Fruit fly (Drosophila melanogaster): ENCODE measurements around the gene dpr20.

dpr20 gene

DNA sequence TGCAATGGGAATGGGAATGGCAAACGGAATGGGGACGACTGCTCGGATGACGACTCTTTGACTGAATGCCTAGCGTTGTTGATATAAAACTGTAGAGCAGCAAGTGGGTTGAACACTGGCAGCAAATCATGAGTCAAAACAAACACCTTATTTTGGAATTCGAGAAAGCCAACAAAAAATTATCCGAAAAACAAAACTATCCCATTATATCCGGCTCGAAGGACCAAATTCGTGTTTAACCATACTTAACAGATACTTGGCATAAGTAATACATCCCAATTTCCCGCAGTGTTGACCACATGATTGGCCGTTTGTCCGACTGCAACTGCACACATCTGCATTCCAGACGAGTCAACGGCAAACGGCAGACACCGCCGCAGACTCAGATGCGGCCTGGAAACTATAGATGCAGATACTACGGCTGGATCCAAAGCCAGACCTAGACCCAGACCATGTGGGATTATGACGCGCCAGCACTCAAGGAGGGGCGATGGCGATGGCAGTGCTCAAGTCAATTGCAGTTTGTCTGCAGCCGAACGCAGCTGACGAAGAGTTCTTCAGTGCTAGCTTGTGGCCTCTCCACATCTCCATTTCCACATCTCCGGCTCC is 43.7 kb downstream of the dpr20 start:
- peak; percentile 96 for TF ChIP-seq CG32121 (GFP tag; IDR thresholded peaks at IDR 0.05)
- TF ChIP-seq CG17806 (tag; optimal IDR thresholded peaks at IDR 0.05): peak; percentile 93
- peak; percentile 96 for TF ChIP-seq CG14655 (GFP tag; optimal IDR thresholded peaks at IDR 0.05)
- peak; percentile 77 for TF ChIP-seq D1 (tag; optimal IDR thresholded peaks at IDR 0.05)
- peak; percentile 91 for TF ChIP-seq CG34367 (tag; optimal IDR thresholded peaks at IDR 0.05)
- TF ChIP-seq Pif1A (GFP tag; optimal IDR thresholded peaks at IDR 0.05): peak; percentile 90
- peak; percentile 32 for TF ChIP-seq EcR (GFP tag; optimal IDR thresholded peaks at IDR 0.05)
- TF ChIP-seq Snoo (tag; optimal IDR thresholded peaks at IDR 0.05): no peak
- TF ChIP-seq rn (GFP tag; IDR thresholded peaks at IDR 0.05): peak; percentile 92
- peak; percentile 58; the same call in 1 of the 2 replicates for TF ChIP-seq CG10348 (GFP tag; IDR thresholded peaks at IDR 0.05)
- peak; percentile 41 for TF ChIP-seq CG13204 (GFP tag; optimal IDR thresholded peaks at IDR 0.05)
- peak; percentile 98 for TF ChIP-seq fd96Ca (GFP tag; IDR thresholded peaks at IDR 0.05)
- TF ChIP-seq CG4496 (GFP tag; IDR thresholded peaks at IDR 0.05): peak; percentile 97
- TF ChIP-seq gl (tag; optimal IDR thresholded peaks at IDR 0.05): peak; percentile 87
- TF ChIP-seq Ets98B (GFP tag; IDR thresholded peaks at IDR 0.05): peak; percentile 97
- TF ChIP-seq CG8159 (tag; optimal IDR thresholded peaks at IDR 0.05): peak; percentile 90
- peak; percentile 96 for TF ChIP-seq CG8301 (tag; optimal IDR thresholded peaks at IDR 0.05)
- peak; percentile 92 for TF ChIP-seq CG9948 (tag; optimal IDR thresholded peaks at IDR 0.05)
- TF ChIP-seq CG12605 (GFP tag; IDR thresholded peaks at IDR 0.05): peak; percentile 92
- TF ChIP-seq Pif1B (GFP tag; optimal IDR thresholded peaks at IDR 0.05): peak; percentile 85
- peak; percentile 88 for TF ChIP-seq CG15710 (tag; optimal IDR thresholded peaks at IDR 0.05)

DNA sequence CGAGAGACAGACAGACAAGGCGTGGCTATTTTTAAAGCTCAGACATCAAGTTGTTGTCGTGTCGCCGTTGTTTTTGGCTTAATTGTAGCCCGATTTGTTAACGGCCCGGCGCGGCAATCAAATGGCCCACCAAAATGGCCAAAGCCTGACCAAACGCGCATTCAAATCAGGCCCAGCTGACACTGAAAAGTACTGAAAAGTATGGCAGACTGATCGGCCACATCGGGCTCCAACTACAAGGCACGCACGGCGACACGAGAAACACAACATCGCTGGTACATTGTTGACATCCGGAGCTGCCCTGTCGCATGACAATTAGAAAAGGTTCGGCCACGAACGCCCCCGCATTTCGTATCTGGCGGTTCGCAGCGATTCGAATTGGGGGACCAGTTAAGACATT is 45.2 kb downstream of the dpr20 start:
- TF ChIP-seq CG9948 (tag; optimal IDR thresholded peaks at IDR 0.05) (no peak), gl (tag; optimal IDR thresholded peaks at IDR 0.05) (no peak), CG14655 (GFP tag; optimal IDR thresholded peaks at IDR 0.05) (no peak), CG12605 (GFP tag; IDR thresholded peaks at IDR 0.05) (no peak), rn (GFP tag; IDR thresholded peaks at IDR 0.05) (no peak), D1 (tag; optimal IDR thresholded peaks at IDR 0.05) (no peak), CG13204 (GFP tag; optimal IDR thresholded peaks at IDR 0.05) (no peak), Snoo (tag; optimal IDR thresholded peaks at IDR 0.05) (no peak), CG17806 (tag; optimal IDR thresholded peaks at IDR 0.05) (no peak), Ets98B (GFP tag; IDR thresholded peaks at IDR 0.05) (no peak), CG34367 (tag; optimal IDR thresholded peaks at IDR 0.05) (no peak), CG10348 (GFP tag; IDR thresholded peaks at IDR 0.05) (no peak), CG8159 (tag; optimal IDR thresholded peaks at IDR 0.05) (no peak), EcR (GFP tag; optimal IDR thresholded peaks at IDR 0.05) (no peak), CG4496 (GFP tag; IDR thresholded peaks at IDR 0.05) (no peak), CG32121 (GFP tag; IDR thresholded peaks at IDR 0.05) (no peak), Pif1A (GFP tag; optimal IDR thresholded peaks at IDR 0.05) (no peak), Pif1B (GFP tag; optimal IDR thresholded peaks at IDR 0.05) (no peak), CG15710 (tag; optimal IDR thresholded peaks at IDR 0.05) (no peak), fd96Ca (GFP tag; IDR thresholded peaks at IDR 0.05) (no peak)

dm6 chr3L:810038-810644 is 46.9 kb downstream of the dpr20 start:
- TF ChIP-seq CG8159 (tag; optimal IDR thresholded peaks at IDR 0.05) (no peak), EcR (GFP tag; optimal IDR thresholded peaks at IDR 0.05) (no peak), fd96Ca (GFP tag; IDR thresholded peaks at IDR 0.05) (0 out of 3 replicates have a peak, but pooled peaks have one; percentile 28), CG34367 (tag; optimal IDR thresholded peaks at IDR 0.05) (no peak)

- no peak for TF ChIP-seq CG15710 (tag; optimal IDR thresholded peaks at IDR 0.05)
- no peak for TF ChIP-seq EcR (GFP tag; optimal IDR thresholded peaks at IDR 0.05)
- no peak for TF ChIP-seq CG14655 (GFP tag; optimal IDR thresholded peaks at IDR 0.05)
- no peak for TF ChIP-seq rn (GFP tag; IDR thresholded peaks at IDR 0.05)
- no peak for TF ChIP-seq CG34367 (tag; optimal IDR thresholded peaks at IDR 0.05)
- no peak for TF ChIP-seq CG8159 (tag; optimal IDR thresholded peaks at IDR 0.05)
- no peak for TF ChIP-seq CG12605 (GFP tag; IDR thresholded peaks at IDR 0.05)
- TF ChIP-seq CG10348 (GFP tag; IDR thresholded peaks at IDR 0.05): no peak
- TF ChIP-seq CG4496 (GFP tag; IDR thresholded peaks at IDR 0.05): no peak
- no peak for TF ChIP-seq Ets98B (GFP tag; IDR thresholded peaks at IDR 0.05)
- no peak for TF ChIP-seq CG13204 (GFP tag; optimal IDR thresholded peaks at IDR 0.05)
- no peak for TF ChIP-seq Pif1B (GFP tag; optimal IDR thresholded peaks at IDR 0.05)
- no peak for TF ChIP-seq Snoo (tag; optimal IDR thresholded peaks at IDR 0.05)
- TF ChIP-seq gl (tag; optimal IDR thresholded peaks at IDR 0.05): no peak
- no peak for TF ChIP-seq CG8301 (tag; optimal IDR thresholded peaks at IDR 0.05)
- TF ChIP-seq CG32121 (GFP tag; IDR thresholded peaks at IDR 0.05): no peak
- no peak for TF ChIP-seq CG9948 (tag; optimal IDR thresholded peaks at IDR 0.05)
- TF ChIP-seq D1 (tag; optimal IDR thresholded peaks at IDR 0.05): no peak
These were observed 47.6 kb downstream of the dpr20 start for dm6 chr3L:809538-809805.

DNA sequence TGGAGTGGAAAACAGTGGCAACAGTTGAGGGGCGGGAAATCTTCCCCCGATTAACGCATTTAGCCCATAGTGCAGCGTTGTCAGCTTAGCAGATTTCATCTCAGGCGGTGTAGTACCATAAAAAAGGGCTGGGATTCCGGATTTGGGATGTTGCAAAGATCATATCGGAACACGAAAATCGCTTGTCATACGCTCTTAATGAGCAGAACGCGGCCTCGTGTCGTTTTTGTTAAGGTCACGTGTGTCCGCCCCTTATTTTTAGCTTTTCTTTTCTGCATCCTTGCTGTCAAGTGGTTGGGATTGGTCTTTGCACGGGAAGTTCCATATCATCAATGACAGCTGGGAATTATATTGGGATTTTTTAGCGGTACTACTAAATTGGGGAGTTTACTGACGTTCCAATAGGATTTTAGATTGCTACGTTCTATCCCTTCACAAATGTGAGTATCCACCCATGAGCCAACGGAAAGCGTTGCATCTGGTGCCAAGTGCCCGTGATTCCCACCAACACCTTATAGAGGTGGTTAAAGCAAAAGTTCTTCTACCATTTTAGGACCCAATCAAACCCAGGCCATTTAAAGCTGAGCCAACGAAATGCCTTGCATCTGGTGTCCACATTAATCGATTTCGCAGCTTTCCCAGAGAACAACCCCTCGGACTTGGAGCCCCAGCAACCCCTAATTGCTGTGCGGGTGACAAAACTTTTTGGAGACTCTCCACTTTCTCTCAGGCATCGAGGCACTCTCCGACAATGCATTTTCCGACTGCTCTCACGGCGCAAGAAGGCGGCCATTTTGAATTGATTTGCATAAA is 48.1 kb downstream of the dpr20 start:
- TF ChIP-seq Pif1B (GFP tag; optimal IDR thresholded peaks at IDR 0.05): no peak
- TF ChIP-seq CG34367 (tag; optimal IDR thresholded peaks at IDR 0.05): no peak

- peak; percentile 46 for TF ChIP-seq CG9948 (tag; optimal IDR thresholded peaks at IDR 0.05)
- no peak for TF ChIP-seq EcR (GFP tag; optimal IDR thresholded peaks at IDR 0.05)
- no peak for TF ChIP-seq CG13204 (GFP tag; optimal IDR thresholded peaks at IDR 0.05)
- peak; percentile 41 for TF ChIP-seq CG15710 (tag; optimal IDR thresholded peaks at IDR 0.05)
- peak; percentile 39 for TF ChIP-seq CG8301 (tag; optimal IDR thresholded peaks at IDR 0.05)
- peak; percentile 49 for TF ChIP-seq CG17806 (tag; optimal IDR thresholded peaks at IDR 0.05)
- no peak for TF ChIP-seq CG32121 (GFP tag; IDR thresholded peaks at IDR 0.05)
- TF ChIP-seq rn (GFP tag; IDR thresholded peaks at IDR 0.05): no peak
- peak; percentile 54 for TF ChIP-seq CG14655 (GFP tag; optimal IDR thresholded peaks at IDR 0.05)
- peak; percentile 58 for TF ChIP-seq CG8159 (tag; optimal IDR thresholded peaks at IDR 0.05)
- TF ChIP-seq Ets98B (GFP tag; IDR thresholded peaks at IDR 0.05): no peak
- no peak for TF ChIP-seq CG10348 (GFP tag; IDR thresholded peaks at IDR 0.05)
These were observed 49.6 kb downstream of the dpr20 start for dm6 chr3L:807456-807855.

Data from whole organism, pupa.